Worm (Caenorhabditis elegans): ENCODE results near the gene pcdr-1.

The pcdr-1 gene

DNA sequence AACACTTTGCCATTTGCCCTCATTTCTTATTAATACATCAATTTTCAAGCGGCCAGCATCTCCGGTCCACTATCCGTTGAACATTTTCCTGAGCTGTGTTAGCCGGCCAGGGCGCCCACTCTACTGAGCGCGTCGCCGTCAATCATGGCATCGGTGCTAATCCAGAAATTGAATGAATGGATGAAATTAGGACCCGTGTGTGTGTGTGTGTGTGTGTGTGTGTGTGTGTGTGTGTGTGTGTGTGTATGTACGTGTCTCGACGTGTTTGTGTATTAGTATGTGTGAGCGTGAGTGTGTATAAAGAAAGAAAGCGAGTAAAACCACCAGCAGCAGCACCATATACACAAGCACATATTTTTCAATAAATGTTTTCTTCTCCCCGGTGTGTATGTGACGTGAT lies 13.4 kb upstream of the pcdr-1 start:
- TF ChIP-seq Y5F2A.4 (GFP tag; optimal IDR thresholded peaks at IDR 0.05) (no peak), nhr-48 (tag; optimal IDR thresholded peaks at IDR 0.05) (no peak), lin-1 (GFP tag; IDR thresholded peaks at IDR 0.05) (no peak), arid-1 (GFP tag; conservative IDR thresholded peaks at IDR 0.05) (no peak), duxl-1 (tag; optimal IDR thresholded peaks at IDR 0.05; ENCODE audit: poor library complexity) (no peak), daf-19 (GFP tag; conservative IDR thresholded peaks at IDR 0.05) (no peak), T20F7.1 (GFP tag; optimal IDR thresholded peaks at IDR 0.05) (no peak), gei-8 (GFP tag; optimal IDR thresholded peaks at IDR 0.05) (no peak), dpl-1 (GFP tag; optimal IDR thresholded peaks at IDR 0.05) (no peak), set-16 (GFP tag; IDR thresholded peaks at IDR 0.05) (no peak), mep-1 (tag; optimal IDR thresholded peaks at IDR 0.05) (no peak), egl-27 (tag; optimal IDR thresholded peaks at IDR 0.05) (no peak), snpc-1.2 (GFP tag; IDR thresholded peaks at IDR 0.05) (0 out of 2 replicates have a peak, but pooled peaks have one; percentile 12), tag-97 (GFP tag; IDR thresholded peaks at IDR 0.05) (no peak), nhr-25 (tag; optimal IDR thresholded peaks at IDR 0.05; ENCODE audit: borderline replicate concordance, insufficient read depth) (no peak), tra-1 (GFP tag; IDR thresholded peaks at IDR 0.05) (no peak), nhr-102 (tag; optimal IDR thresholded peaks at IDR 0.05) (no peak), madf-5 (GFP tag; IDR thresholded peaks at IDR 0.05) (no peak), ceh-82 (tag; optimal IDR thresholded peaks at IDR 0.05) (no peak), unc-39 (tag; optimal IDR thresholded peaks at IDR 0.05) (no peak), F44E2.7 (GFP tag; IDR thresholded peaks at IDR 0.05) (no peak), F26F4.8 (GFP tag; conservative IDR thresholded peaks at IDR 0.05) (no peak), D1046.2 (GFP tag; IDR thresholded peaks at IDR 0.05) (no peak), daf-16 (GFP tag; optimal IDR thresholded peaks at IDR 0.05) (peak in 1 of 2 experiments; percentile 4), daf-16 (tag; optimal IDR thresholded peaks at IDR 0.05) (no peak), php-3 (GFP tag; IDR thresholded peaks at IDR 0.05) (no peak), rbr-2 (tag; optimal IDR thresholded peaks at IDR 0.05) (peak; percentile 33), ctbp-1 (GFP tag; IDR thresholded peaks at IDR 0.05) (0 out of 2 replicates have a peak, but pooled peaks have one; percentile 19), hmg-1.1 (GFP tag; IDR thresholded peaks at IDR 0.05) (no peak)

DNA sequence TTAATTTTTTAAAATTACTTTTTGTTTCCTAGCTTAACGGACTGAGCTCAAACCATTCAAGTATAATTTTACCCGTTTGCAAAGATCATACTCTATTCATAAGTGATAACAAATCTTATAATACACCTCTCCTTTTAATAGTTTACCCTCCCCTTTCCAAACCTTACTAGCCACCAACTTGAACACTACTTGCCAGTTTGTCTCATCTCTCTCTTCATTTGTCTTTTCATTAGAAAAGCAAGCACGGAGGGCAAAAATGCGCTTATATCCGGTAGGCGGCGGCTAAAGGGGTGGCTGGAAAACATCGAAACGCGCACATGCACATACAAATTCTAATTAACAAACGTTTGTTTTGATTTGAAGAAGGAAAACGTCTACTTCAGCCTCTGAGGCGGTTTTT lies 11.6 kb upstream of the pcdr-1 start:
- TF ChIP-seq cey-2 (tag; optimal IDR thresholded peaks at IDR 0.05; ENCODE audit: borderline replicate concordance, insufficient read depth), result no peak
- TF ChIP-seq aha-1 (tag), result peak; percentile 58

DNA sequence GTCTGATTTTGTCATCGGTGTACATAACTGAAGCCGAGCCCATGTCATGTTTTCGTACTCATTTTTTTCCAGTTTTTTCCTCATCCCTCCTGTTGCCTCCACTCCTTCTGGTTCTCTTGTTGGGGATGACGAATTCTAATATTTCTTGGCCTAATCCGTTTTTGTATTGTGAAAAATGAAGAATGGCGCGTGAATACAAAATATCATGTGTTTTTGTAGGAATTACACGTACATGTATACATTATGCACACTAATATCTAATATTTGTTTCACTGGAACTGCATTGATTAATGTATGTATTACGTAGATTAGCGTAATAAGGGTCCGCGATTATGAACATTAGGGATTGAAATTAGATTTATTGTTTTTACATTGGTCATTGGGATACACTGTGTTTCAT lies 10.9 kb upstream of the pcdr-1 start:
- TF ChIP-seq hmg-1.1 (GFP tag; IDR thresholded peaks at IDR 0.05), result no peak
- TF ChIP-seq zfp-3 (GFP tag; conservative IDR thresholded peaks at IDR 0.05), result no peak
- no peak for TF ChIP-seq dpl-1 (GFP tag; optimal IDR thresholded peaks at IDR 0.05)
- no peak for TF ChIP-seq unc-62 (GFP tag; optimal IDR thresholded peaks at IDR 0.05 in 1 of 2)
- no peak for TF ChIP-seq unc-62 (tag; optimal IDR thresholded peaks at IDR 0.05)
- TF ChIP-seq lin-13 (GFP tag; optimal IDR thresholded peaks at IDR 0.05), result no peak
- no peak for TF ChIP-seq lsy-2 (tag; optimal IDR thresholded peaks at IDR 0.05)
- TF ChIP-seq mes-2 (tag; optimal IDR thresholded peaks at IDR 0.05; ENCODE audit: poor library complexity, severe bottlenecking), result no peak
- no peak for TF ChIP-seq Y75B8A.6 (GFP tag; IDR thresholded peaks at IDR 0.05)
- TF ChIP-seq nhr-28 (tag; optimal IDR thresholded peaks at IDR 0.05), result no peak
